Fruit fly (Drosophila melanogaster): ENCODE results near the gene IntS14.
A peak's percentile ranks its signal among the peaks of the same experiment; 100 is the strongest.

The IntS14 gene

DNA sequence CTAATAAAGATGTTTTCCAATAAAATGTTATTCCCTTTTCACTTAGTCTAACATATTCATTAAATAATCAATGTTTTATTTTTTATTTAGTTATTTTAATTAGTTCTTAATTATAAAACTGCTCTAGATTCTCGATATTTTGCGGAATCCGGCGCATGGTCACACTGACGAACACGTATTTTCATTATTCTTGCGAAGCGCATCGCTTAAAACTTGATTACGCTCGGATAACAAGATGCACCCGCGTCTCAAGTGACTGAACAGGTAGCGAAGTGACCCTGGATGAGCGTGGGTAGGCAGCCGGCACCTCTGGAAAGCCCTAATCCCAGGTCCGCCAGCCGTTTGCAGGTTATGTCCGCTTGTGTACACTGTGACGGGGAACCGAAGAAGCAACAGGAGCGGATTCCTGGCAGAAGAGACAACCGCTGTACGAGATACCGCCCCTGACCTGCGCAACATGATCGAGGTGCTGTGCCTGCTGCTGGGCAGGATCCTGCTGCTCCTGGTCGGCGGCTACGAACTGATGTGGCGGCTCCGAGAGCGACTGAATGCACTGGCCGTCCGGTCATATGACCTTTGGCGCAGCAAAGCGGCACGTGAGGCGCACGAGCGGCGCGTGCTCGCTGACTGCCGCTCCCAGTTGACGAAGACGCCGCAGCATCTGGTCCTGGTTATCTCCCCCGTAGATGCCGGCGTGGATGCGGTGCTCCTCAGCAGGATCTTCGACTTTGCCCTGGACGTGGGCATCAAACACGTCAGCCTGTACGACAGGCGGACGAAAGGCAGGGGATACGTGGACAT is 5.5 kb upstream of the IntS14 start, which contains the start of gene Tango14:
Tango14 (plus strand) TSS at position 143 of the 801 bp plus-strand sequence.
- TF ChIP-seq CG17801 (GFP tag; optimal IDR thresholded peaks at IDR 0.05; ENCODE audit: partially characterized antibody), result no peak

DNA sequence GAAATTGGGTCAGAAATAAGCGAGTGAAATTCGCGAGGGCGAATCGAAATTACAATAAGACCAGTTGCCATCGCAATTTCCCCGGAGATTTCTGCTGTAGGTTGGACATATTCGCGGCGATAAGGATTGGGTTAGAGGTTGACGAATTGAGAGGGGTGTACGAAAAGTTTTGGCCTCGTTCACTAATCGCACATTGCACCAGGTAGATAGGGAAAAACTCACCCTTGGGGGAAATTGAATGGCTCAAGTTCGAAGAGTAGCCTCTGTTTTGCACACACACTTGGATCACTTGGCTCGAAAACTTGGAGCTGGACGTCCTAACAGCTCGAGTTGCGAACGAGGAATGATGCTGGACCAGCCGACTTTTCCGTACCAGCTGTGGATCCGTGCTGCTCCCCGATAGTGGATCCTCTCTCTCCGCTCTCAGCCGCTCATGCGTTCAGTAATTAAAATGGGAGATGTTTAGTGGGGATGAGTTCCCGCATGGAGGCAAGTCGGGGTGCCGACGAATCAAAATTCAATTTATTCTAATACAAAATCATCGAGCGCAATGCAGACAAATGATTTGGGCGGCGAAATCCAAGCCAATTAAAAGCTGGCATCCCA is 602 bp upstream of the IntS14 start, which contains the start of gene CG5080:
CG5080 (minus strand) TSS at position 349 of the 606 bp plus-strand sequence.
- no peak for TF ChIP-seq CG17801 (GFP tag; optimal IDR thresholded peaks at IDR 0.05; ENCODE audit: partially characterized antibody)

DNA sequence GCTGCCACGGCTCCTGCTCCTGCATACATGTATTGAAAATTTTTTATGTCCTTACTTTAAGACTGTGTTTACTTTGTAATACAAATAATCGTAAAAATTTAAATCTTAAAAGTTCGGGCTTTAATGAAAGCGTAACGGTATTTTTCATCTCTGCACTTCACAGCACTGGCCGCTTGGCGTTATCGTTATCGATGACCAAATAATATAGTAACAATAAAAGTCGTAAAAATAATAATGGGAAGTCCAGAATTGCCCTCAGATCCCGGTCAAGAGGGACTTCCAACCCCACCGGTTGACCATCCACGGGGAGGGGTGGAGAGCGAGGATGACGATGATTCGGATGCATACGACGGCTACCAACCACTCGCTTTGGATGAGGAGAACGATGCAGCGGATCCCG is 2.1 kb downstream of the IntS14 start, which contains the start of gene CG14341:
CG14341 (plus strand) TSS at position 181 of the 400 bp plus-strand sequence.
- no peak for TF ChIP-seq CG17801 (GFP tag; optimal IDR thresholded peaks at IDR 0.05; ENCODE audit: partially characterized antibody)

DNA sequence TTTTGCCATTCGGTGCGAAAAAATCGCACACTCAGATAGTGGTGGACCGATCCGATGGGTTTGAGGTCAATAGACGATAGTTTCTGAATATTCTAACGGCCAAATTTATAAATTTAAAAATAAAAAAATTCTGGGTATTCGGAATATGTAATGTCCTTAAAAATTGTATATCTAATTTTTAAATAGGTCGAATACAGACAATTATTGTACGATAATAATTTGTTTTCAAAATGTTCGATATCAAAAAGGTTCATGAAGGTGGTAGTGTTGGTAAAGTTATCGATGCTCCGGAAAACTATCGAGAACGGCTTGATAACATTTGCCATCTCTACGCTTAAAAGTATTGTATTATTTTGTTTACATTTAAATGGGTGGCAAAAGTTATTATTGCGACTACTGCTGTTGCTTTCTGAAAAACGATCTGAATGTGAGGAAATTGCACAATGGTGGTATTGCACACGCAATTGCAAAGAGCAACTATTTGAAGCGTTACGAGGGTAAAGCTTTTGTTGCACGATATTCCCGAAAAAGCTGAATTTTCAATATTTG is 5.7 kb downstream of the IntS14 start, which contains the start of the genes CG31922 and Plap:
CG31922 (plus strand) TSS at position 315 of the 549 bp plus-strand sequence.
Plap (minus strand) TSS at position 499 of the 549 bp plus-strand sequence.
- peak; percentile 69 for TF ChIP-seq CG17801 (GFP tag; optimal IDR thresholded peaks at IDR 0.05; ENCODE audit: partially characterized antibody)

DNA sequence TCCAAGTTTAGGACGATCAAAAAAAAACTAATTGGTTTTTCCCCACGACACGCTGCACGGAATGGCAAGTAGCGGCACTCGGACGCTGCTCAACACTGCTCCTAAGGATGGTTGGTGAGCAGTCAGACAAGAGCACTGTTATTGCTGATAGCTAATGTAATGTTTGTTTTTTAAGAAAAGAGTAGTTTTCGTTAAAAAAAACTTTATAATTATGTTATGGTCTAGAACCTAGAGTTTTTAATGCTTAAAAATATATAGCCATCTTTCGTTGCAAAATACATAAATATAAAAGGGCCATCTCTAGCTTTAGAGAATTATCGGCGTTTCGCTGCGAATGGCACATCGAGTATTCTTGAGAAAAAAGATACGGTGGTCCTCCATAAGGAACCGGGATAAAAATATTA is 8.5 kb downstream of the IntS14 start, which contains the start of the genes Charon and CG4887:
Charon (minus strand) TSS at position 102 of the 404 bp plus-strand sequence.
CG4887 (plus strand) TSS at position 306 of the 404 bp plus-strand sequence.
- peak; percentile 50 for TF ChIP-seq CG17801 (GFP tag; optimal IDR thresholded peaks at IDR 0.05; ENCODE audit: partially characterized antibody)

DNA sequence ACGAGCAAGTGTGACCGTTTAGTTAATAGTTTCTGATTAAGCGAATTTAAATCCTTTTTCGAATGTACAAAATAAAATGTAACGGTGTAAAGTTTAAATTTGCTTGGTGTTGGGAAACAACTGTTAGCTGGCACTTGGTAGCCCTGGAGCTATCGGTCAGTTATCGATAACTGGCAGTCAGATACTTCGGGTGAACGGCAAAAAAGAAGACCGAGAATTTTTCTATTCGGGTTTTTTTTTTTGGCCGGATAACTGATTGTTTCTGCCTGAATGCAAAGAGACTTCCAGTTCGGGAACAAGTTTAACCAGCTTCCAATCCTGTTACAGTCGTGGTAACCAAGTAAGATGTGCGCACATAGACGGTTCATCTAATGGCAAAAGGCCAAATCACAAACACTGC is 13.3 kb downstream of the IntS14 start, which contains the start of gene CG4896:
CG4896 (plus strand) TSS at position 169 of the 400 bp plus-strand sequence.
- peak; percentile 2 for TF ChIP-seq CG17801 (GFP tag; optimal IDR thresholded peaks at IDR 0.05; ENCODE audit: partially characterized antibody)

DNA sequence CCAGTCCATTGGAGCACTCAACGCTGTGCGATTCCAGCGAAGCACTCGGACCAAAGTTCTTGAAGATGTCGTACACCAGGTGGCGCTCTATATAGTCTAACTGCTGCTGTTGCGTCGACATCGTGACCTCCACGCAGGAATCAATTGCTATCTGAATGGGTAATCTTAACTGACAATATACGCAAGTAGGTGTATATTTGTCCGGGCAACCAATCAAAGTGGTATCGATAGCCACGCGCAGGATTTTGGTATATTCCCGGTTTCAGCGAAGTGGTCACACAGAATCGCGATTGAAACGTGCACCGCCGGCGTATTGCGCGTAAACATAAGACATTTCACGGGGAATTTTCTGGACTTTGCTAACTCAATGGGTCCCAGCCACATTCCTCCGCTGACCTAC is 19.6 kb downstream of the IntS14 start, which contains the start of the genes CG5126 and Tgt:
CG5126 (minus strand) TSS at position 222 of the 400 bp plus-strand sequence.
Tgt (plus strand) TSS at position 267 of the 400 bp plus-strand sequence.
- no peak for TF ChIP-seq CG17801 (GFP tag; optimal IDR thresholded peaks at IDR 0.05; ENCODE audit: partially characterized antibody)

DNA sequence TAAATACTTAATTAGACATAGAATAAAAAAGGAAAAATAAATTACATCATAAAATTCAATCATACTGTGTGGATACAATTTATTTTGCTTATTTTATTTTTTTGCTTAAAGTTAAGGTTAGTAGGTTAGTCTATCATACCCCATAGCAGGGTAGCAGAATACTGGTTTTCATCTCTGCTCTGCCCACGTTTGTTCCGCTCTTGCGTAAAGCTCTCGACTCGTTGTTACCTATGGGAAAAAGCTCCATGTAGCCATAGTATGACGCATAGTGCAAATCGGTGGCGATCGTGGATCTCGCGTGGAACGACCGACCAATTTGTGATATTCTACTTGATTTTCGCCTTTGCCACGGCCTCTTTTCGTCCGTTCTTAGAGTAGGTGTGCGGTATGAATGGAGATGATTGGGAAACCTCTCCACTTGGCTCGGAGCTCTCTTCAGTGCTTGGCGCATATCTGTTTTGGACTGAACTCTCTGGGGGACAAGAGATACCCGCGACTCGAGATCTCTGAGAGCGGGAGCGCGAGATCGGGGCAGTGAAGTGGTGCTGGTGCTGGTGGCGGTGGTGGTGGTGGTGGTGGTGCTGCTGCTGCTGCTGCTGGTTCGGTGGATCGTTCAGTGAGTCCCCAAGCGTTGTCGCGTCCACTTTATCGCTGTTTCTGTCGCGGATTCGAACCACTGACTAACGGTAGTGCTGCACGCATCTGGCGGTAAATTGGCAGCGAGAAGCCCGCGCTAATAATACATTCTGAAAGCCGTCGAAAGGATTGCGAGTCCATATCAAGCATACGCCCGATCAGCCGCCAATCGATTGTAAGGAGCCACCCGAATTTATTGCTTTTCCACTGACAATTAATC is 21.6 kb downstream of the IntS14 start, which contains the start of gene CG5001:
CG5001 (plus strand) TSS at position 116 of the 856 bp plus-strand sequence.
- peak; percentile 71 for TF ChIP-seq CG17801 (GFP tag; optimal IDR thresholded peaks at IDR 0.05; ENCODE audit: partially characterized antibody)

DNA sequence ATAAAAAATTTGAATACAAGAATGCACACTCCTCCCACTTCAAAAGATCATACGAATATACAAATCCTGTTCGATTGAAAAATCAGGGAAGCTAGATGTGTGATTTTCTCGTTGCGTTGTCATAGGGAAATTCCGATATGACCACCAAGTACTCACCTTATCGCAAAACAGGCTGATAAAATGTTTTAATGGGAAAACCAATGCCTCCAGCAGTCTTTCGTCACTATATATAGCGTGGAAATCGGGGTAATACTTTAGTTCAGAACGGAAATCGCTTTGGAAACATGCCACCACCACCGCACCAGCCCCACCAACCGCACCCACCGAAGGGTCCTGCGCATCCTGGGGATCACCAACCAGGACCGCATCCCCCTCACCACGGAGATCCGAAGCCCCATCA is 34.9 kb downstream of the IntS14 start, which contains the start of the genes CG5139 and CG43348:
CG5139 (minus strand) TSS at position 101 of the 400 bp plus-strand sequence.
CG43348 (plus strand) TSS at position 247 of the 400 bp plus-strand sequence.
- no peak for TF ChIP-seq CG17801 (GFP tag; optimal IDR thresholded peaks at IDR 0.05; ENCODE audit: partially characterized antibody)

DNA sequence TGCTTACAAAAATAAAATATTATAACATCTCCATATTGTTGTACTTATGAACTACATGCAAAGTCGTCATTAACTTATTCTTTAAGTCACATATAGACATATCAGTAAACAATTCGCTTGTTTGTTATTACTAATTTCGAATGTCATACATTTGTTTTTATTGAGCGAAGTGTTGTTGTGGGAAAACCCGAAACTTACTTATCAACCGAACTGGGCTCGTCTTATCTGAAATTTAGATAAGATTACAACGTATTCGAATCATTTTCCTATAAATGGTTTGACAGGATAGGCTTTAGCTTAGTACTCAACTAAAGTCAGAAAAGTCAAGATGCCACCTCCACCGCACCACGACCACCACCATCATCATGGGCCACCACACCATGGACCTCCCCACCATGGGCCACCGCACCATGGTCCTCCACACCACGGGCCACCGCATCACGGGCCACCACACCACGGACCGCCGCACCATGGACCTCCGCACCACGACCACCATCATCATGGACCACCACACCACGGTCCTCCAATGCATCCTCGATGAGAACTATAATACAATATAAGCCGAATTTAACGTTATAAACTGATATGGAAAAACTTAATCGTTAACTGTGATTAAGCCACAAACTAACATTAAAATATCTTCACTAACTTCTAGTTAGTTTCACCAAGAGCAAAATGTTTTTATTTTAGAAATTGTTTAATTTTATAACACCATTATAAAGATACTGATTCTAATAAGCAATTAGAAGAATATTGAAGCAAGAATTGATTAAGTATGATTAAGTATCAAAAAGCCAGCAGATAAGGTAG is 35.9 kb downstream of the IntS14 start, which contains the start of the genes CG43349 and CG5011:
CG43349 (plus strand) TSS at position 294 of the 810 bp plus-strand sequence.
CG5011 (plus strand) TSS at position 760 of the 810 bp plus-strand sequence.
- no peak for TF ChIP-seq CG17801 (GFP tag; optimal IDR thresholded peaks at IDR 0.05; ENCODE audit: partially characterized antibody)

DNA sequence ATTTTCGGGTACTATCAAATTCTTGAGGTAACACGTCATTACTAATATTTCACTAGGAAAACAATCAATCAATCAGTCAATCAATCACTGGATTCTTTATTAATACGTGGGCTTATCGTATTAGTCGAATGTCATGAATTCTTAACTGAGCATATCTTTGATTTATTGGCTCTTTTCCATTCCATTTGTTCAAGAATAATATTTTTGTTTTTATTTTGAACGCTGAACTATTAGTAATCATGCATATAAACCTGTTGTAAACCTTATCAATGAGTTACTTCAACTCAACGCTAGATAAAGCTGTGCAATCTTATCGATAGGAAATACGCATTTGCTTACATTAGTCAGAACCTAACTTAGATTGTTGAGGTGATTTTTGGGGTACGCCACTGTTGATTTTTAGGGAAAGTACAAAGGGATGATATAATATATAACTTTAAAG is 37.2 kb downstream of the IntS14 start:
- no peak for TF ChIP-seq CG17801 (GFP tag; optimal IDR thresholded peaks at IDR 0.05; ENCODE audit: partially characterized antibody)

DNA sequence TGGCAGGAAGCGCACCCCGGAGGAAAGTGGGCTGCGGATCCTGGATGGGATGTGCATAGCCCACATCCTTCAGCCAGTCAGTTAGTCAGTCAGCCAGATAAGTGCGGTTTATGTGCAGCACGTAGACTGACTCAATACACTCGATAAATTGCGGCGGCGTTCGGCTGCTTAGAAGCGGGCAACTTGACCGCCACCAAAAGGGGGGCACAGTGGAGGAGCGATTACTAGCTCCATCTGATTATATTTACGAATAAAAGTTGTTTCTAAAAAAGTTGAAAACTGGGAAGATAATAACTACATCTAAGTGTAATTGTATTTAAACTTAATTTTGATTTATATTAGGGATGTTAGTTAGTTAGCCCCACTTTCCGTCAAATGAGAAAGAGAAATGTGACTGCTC is 38.2 kb downstream of the IntS14 start:
- TF ChIP-seq CG17801 (GFP tag; optimal IDR thresholded peaks at IDR 0.05; ENCODE audit: partially characterized antibody), result no peak

DNA sequence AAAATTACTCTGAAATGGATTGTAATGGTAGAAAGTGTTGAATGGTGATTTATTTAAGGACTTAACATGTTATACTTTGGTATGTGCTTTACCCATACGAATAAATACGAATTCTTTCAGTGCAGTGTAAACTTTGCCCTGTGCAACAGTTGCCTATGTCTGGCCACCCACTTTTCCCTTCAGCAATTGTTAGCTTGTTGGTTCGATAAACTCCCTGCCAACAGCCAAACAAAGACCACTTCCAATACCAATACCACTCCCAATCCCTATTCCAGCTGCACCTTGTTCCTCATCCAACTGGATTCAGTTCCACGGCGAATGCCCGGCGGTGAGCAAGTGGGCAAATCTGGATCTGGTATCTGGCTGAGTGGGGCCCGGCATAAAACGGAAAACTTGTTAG is 39.7 kb downstream of the IntS14 start, which contains the start of gene CG14342:
CG14342 (plus strand) TSS at position 301 of the 400 bp plus-strand sequence.
- no peak for TF ChIP-seq CG17801 (GFP tag; optimal IDR thresholded peaks at IDR 0.05; ENCODE audit: partially characterized antibody)
